Worm (Caenorhabditis elegans): ENCODE results near the gene ift-74.

ift-74 gene

DNA sequence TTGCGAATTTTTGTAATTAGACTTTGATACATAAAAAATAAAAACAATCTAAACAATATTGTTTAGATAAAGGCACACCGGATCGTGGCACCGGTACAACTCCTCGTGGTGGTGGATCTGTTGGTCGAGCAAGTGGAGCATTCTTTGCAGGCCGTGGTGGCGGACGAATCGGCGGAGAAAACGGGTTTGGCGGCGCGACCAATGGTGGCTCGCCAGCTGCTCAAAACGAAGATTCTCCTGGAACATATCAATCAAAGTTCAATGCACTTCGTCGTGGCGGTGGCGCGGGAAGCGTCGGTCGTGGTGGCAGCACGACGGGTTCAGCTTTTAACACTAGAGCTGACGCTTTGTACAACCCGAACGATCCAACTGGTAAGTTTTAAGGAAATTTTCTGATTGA, 6.1 kb downstream of the ift-74 start:
- no peak for TF ChIP-seq T22C8.4 (GFP tag; IDR thresholded peaks at IDR 0.05)
- no peak for TF ChIP-seq flt-1 (GFP tag; IDR thresholded peaks at IDR 0.05)
- no peak for TF ChIP-seq tab-1 (GFP tag; IDR thresholded peaks at IDR 0.05)
- no peak for TF ChIP-seq ztf-23 (GFP tag; IDR thresholded peaks at IDR 0.05)
- TF ChIP-seq klf-2 (GFP tag; conservative IDR thresholded peaks at IDR 0.05) = no peak
- TF ChIP-seq med-1 (GFP tag; optimal IDR thresholded peaks at IDR 0.05; ENCODE audit: insufficient read depth) = no peak
- TF ChIP-seq ref-1 (GFP tag; conservative IDR thresholded peaks at IDR 0.05) = no peak
- no peak for TF ChIP-seq cog-1 (tag; optimal IDR thresholded peaks at IDR 0.05)
- no peak for TF ChIP-seq ztf-29 (GFP tag; IDR thresholded peaks at IDR 0.05)

- no peak for TF ChIP-seq cog-1 (tag; optimal IDR thresholded peaks at IDR 0.05)
- TF ChIP-seq ztf-29 (GFP tag; IDR thresholded peaks at IDR 0.05) = no peak
- TF ChIP-seq med-1 (GFP tag; optimal IDR thresholded peaks at IDR 0.05; ENCODE audit: insufficient read depth) = no peak
- no peak for TF ChIP-seq T22C8.4 (GFP tag; IDR thresholded peaks at IDR 0.05)
- no peak for TF ChIP-seq klf-2 (GFP tag; conservative IDR thresholded peaks at IDR 0.05)
- no peak for TF ChIP-seq tab-1 (GFP tag; IDR thresholded peaks at IDR 0.05)
- no peak for TF ChIP-seq flt-1 (GFP tag; IDR thresholded peaks at IDR 0.05)
- no peak for TF ChIP-seq ref-1 (GFP tag; conservative IDR thresholded peaks at IDR 0.05)
- TF ChIP-seq ztf-23 (GFP tag; IDR thresholded peaks at IDR 0.05) = no peak
Measured at ce11 chrII:6689088-6689487, 9.3 kb downstream of the ift-74 start.

DNA sequence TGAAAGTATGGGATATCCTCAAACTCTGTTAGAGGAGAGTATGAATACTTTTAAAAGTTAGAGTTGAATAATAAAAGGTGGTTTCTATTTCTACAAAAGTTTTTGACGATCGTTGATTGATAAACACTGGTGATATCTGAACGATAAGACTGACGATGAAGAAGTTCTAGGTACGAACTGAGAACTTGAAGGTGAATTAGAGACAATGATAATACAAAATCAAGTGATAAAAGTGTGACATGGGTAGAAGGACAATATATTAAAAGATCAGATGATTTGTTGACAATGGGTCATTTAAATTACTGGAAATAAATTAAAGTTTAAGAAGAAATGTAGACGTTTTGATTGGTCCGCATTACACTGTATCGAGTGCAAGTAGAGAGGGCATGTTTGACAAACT, 15.6 kb downstream of the ift-74 start, which contains the start of gene C18H9.5:
Gene C18H9.5, minus strand, starts transcription at position 179 of the 400 bp plus-strand sequence.
- TF ChIP-seq ref-1 (GFP tag; conservative IDR thresholded peaks at IDR 0.05) (no peak), ztf-23 (GFP tag; IDR thresholded peaks at IDR 0.05) (no peak), med-1 (GFP tag; optimal IDR thresholded peaks at IDR 0.05; ENCODE audit: insufficient read depth) (no peak), klf-2 (GFP tag; conservative IDR thresholded peaks at IDR 0.05) (no peak), ztf-29 (GFP tag; IDR thresholded peaks at IDR 0.05) (no peak), T22C8.4 (GFP tag; IDR thresholded peaks at IDR 0.05) (no peak), cog-1 (tag; optimal IDR thresholded peaks at IDR 0.05) (no peak), tab-1 (GFP tag; IDR thresholded peaks at IDR 0.05) (no peak), flt-1 (GFP tag; IDR thresholded peaks at IDR 0.05) (no peak)

DNA sequence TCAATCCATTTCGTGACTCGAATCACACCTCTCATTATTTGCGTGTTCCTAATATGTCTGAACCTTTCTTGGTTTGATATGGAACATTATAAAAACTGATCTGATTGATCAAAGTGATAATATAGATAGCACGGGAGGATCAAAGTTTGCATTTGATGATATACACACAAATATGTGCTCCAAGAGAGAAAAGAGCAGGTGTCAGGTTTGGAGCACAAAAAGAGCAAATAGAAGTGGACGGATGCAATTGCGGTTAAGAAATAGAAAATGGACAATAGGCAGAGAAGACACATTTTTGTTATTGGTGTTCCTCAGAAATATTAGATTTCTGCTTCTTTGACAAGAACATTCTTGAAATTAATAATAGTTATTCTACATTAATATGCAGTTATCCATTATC, 19.0 kb downstream of the ift-74 start, which contains the start of gene C18H9.1:
Gene C18H9.1, plus strand, starts transcription at position 301 of the 400 bp plus-strand sequence.
- no peak for TF ChIP-seq T22C8.4 (GFP tag; IDR thresholded peaks at IDR 0.05)

DNA sequence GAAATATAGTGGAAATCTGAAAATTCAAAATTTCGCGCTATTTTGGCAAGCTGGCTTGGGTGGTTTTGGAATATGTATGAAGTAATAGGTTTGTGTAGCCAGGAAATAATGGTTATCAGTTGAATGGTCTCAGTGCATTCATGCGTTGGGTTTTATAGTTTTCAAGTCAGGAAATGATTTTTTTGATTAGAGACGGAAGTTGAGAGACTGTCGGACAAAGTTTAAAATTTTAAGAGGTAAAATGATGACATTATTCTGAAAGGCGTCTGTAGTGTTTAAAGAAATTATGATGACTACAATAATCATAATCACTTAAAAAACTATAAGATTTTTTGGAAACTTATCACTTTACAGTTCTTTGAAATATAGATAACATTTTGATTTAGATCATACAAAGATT, 21.7 kb downstream of the ift-74 start, which contains the start of gene C18H9.6:
Gene C18H9.6, minus strand, starts transcription at position 129 of the 400 bp plus-strand sequence.
- no peak for TF ChIP-seq med-1 (GFP tag; optimal IDR thresholded peaks at IDR 0.05; ENCODE audit: insufficient read depth)

ce11 chrII:6705593-6706228, 25.9 kb downstream of the ift-74 start, which contains the start of gene rpy-1:
TSS of gene rpy-1 (minus strand) at chrII:6705643.
- TF ChIP-seq ref-1 (GFP tag; conservative IDR thresholded peaks at IDR 0.05) = no peak
- no peak for TF ChIP-seq klf-2 (GFP tag; conservative IDR thresholded peaks at IDR 0.05)
- TF ChIP-seq T22C8.4 (GFP tag; IDR thresholded peaks at IDR 0.05) = no peak
- TF ChIP-seq ztf-29 (GFP tag; IDR thresholded peaks at IDR 0.05) = no peak
- no peak for TF ChIP-seq flt-1 (GFP tag; IDR thresholded peaks at IDR 0.05)
- TF ChIP-seq ztf-23 (GFP tag; IDR thresholded peaks at IDR 0.05) = no peak
- no peak for TF ChIP-seq cog-1 (tag; optimal IDR thresholded peaks at IDR 0.05)
- TF ChIP-seq med-1 (GFP tag; optimal IDR thresholded peaks at IDR 0.05; ENCODE audit: insufficient read depth) = no peak
- TF ChIP-seq tab-1 (GFP tag; IDR thresholded peaks at IDR 0.05) = no peak

DNA sequence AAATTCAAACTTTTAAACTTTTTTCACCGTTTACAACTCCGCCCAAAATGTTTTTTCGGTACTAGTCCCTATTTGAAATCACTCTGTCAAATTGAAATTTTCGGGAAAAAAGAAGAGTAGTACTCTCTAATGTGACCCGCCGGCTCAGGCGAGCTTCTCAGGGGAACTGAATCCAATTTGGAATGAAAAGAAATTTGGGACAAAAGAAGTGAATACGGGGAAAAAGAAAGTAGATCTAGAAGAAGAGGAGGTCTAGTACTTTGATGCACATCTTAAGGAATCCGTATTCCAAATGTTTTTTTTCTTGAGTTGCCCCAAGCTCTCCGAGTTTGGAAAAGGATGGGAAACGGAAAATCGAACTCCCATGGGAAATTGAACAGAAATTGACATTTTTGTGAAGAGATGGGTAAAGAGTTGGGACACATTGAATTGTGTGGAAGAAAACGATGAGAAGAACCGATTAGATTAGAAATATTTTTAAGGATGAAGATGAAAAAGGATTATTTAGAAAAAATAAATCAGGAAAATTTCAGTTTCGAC, 26.8 kb downstream of the ift-74 start:
- TF ChIP-seq T22C8.4 (GFP tag; IDR thresholded peaks at IDR 0.05) (no peak), klf-2 (GFP tag; conservative IDR thresholded peaks at IDR 0.05) (no peak), ztf-29 (GFP tag; IDR thresholded peaks at IDR 0.05) (no peak)

ce11 chrII:6707496-6708260, 27.9 kb downstream of the ift-74 start:
- TF ChIP-seq cog-1 (tag; optimal IDR thresholded peaks at IDR 0.05) = no peak
- no peak for TF ChIP-seq T22C8.4 (GFP tag; IDR thresholded peaks at IDR 0.05)
- TF ChIP-seq ref-1 (GFP tag; conservative IDR thresholded peaks at IDR 0.05) = no peak
- no peak for TF ChIP-seq ztf-29 (GFP tag; IDR thresholded peaks at IDR 0.05)
- TF ChIP-seq ztf-23 (GFP tag; IDR thresholded peaks at IDR 0.05) = no peak
- no peak for TF ChIP-seq tab-1 (GFP tag; IDR thresholded peaks at IDR 0.05)
- no peak for TF ChIP-seq klf-2 (GFP tag; conservative IDR thresholded peaks at IDR 0.05)

DNA sequence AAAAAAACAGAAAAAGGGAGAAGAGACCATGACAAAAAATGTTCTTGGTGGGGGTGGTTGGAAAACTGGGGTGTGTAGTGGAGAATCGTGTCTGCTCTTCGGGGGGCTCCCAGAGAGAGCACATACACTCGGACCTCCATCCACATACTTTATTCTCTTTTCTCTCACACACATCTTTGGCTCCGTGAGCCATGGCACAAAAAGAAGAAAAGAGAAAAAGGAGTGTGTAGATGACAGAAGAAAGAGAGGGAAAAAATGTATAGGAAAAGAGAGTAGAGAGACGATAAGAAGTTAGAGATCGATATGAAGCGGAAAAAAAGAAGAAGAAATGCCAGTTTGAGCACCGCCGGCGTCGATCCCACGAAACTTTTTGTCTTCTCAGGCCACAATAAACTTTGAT, 29.2 kb downstream of the ift-74 start:
- TF ChIP-seq ref-1 (GFP tag; conservative IDR thresholded peaks at IDR 0.05) (no peak), flt-1 (GFP tag; IDR thresholded peaks at IDR 0.05) (no peak), ztf-23 (GFP tag; IDR thresholded peaks at IDR 0.05) (no peak), klf-2 (GFP tag; conservative IDR thresholded peaks at IDR 0.05) (no peak), med-1 (GFP tag; optimal IDR thresholded peaks at IDR 0.05; ENCODE audit: insufficient read depth) (no peak), cog-1 (tag; optimal IDR thresholded peaks at IDR 0.05) (no peak), tab-1 (GFP tag; IDR thresholded peaks at IDR 0.05) (no peak), T22C8.4 (GFP tag; IDR thresholded peaks at IDR 0.05) (no peak), ztf-29 (GFP tag; IDR thresholded peaks at IDR 0.05) (no peak)

- TF ChIP-seq tab-1 (GFP tag; IDR thresholded peaks at IDR 0.05) (no peak), cog-1 (tag; optimal IDR thresholded peaks at IDR 0.05) (no peak), flt-1 (GFP tag; IDR thresholded peaks at IDR 0.05) (no peak), ztf-29 (GFP tag; IDR thresholded peaks at IDR 0.05) (no peak), med-1 (GFP tag; optimal IDR thresholded peaks at IDR 0.05; ENCODE audit: insufficient read depth) (no peak), T22C8.4 (GFP tag; IDR thresholded peaks at IDR 0.05) (no peak), ztf-23 (GFP tag; IDR thresholded peaks at IDR 0.05) (no peak), ref-1 (GFP tag; conservative IDR thresholded peaks at IDR 0.05) (no peak), klf-2 (GFP tag; conservative IDR thresholded peaks at IDR 0.05) (no peak)
Measured at ce11 chrII:6709680-6710079, 29.9 kb downstream of the ift-74 start.

All from whole organism, midembryonic.